Fruit fly (Drosophila melanogaster) whole organism, prepupa: ENCODE results near the gene CG34325.

ENCODE experiments used
- Blimp-1 ChIP-seq: fragments of 200-800 bp; sonication (Bioruptor generic); optimal IDR thresholded peaks from 3 replicates; lab custom pipeline; 2017; ENCODE audit warnings: missing biosample characterization, missing genetic modification characterization, mild to moderate bottlenecking, moderate library complexity, missing genetic modification reagents
- CG10631 ChIP-seq: fragments of 200-800 bp; sonication (Bioruptor generic); optimal IDR thresholded peaks from 2 replicates; lab custom pipeline; 2016; ENCODE audit warnings: missing biosample characterization, missing genetic modification characterization
- CG10669 ChIP-seq: fragments of 200-800 bp; sonication (Bioruptor generic); optimal IDR thresholded peaks from 3 replicates; lab custom pipeline; 2018; ENCODE audit warnings: missing biosample characterization, mild to moderate bottlenecking, missing genetic modification characterization, moderate library complexity
- CG11294 ChIP-seq: fragments of 200-800 bp; sonication (Bioruptor generic); IDR thresholded peaks from 2 replicates; pipeline ENCODE4 v1.3.6; 2022; ENCODE audit warnings: missing biosample characterization, missing genetic modification characterization
- CG11762 ChIP-seq: fragments of 200-800 bp; sonication (Bioruptor generic); optimal IDR thresholded peaks from 3 replicates; lab custom pipeline; 2016; ENCODE audit warnings: missing biosample characterization, missing genetic modification characterization; ENCODE audit not compliant: insufficient read depth
- CG11902 ChIP-seq: fragments of 200-800 bp; sonication (Bioruptor generic); optimal IDR thresholded peaks from 3 replicates; lab custom pipeline; 2016; ENCODE audit warnings: missing biosample characterization, missing genetic modification characterization
- CG15336 ChIP-seq: fragments of 200-800 bp; sonication (Bioruptor generic); IDR thresholded peaks from 2 replicates; pipeline ENCODE4 v1.3.6; 2022; ENCODE audit warnings: missing biosample characterization, missing genetic modification characterization
- CG1621 ChIP-seq: fragments of 200-800 bp; sonication (Bioruptor generic); optimal IDR thresholded peaks from 3 replicates; lab custom pipeline; 2018; ENCODE audit warnings: missing biosample characterization, mild to moderate bottlenecking, missing genetic modification characterization
- CG16779 ChIP-seq: fragments of 200-800 bp; sonication (Bioruptor generic); optimal IDR thresholded peaks from 3 replicates; lab custom pipeline; 2017; ENCODE audit warnings: missing biosample characterization, mild to moderate bottlenecking, missing genetic modification characterization
- CG3032 ChIP-seq: fragments of 200-800 bp; optimal IDR thresholded peaks from 2 replicates; lab custom pipeline; 2019; ENCODE audit warnings: missing biosample characterization, mild to moderate bottlenecking, missing genetic modification characterization, moderate library complexity
- CG32006 ChIP-seq: fragments of 200-800 bp; sonication (Bioruptor generic); optimal IDR thresholded peaks from 3 replicates; lab custom pipeline; 2017; ENCODE audit warnings: missing biosample characterization, mild to moderate bottlenecking, missing genetic modification characterization
- CG34406 ChIP-seq: fragments of 200-800 bp; sonication (Bioruptor generic); optimal IDR thresholded peaks from 3 replicates; lab custom pipeline; 2016; ENCODE audit warnings: missing biosample characterization, missing genetic modification characterization
- CG3919 ChIP-seq: fragments of 200-800 bp; sonication (Bioruptor generic); optimal IDR thresholded peaks from 3 replicates; lab custom pipeline; 2016; ENCODE audit warnings: missing biosample characterization, missing genetic modification characterization
- CG4318 ChIP-seq: fragments of 200-800 bp; sonication (Bioruptor generic); optimal IDR thresholded peaks from 3 replicates; lab custom pipeline; 2017; ENCODE audit warnings: missing biosample characterization, mild to moderate bottlenecking, missing genetic modification characterization
- CG6163 ChIP-seq: fragments of 200-800 bp; sonication (Bioruptor generic); IDR thresholded peaks from 3 replicates; pipeline ENCODE4 v1.3.6; 2022; ENCODE audit warnings: missing biosample characterization, missing genetic modification characterization
- CG6276 ChIP-seq: fragments of 200-800 bp; sonication (Bioruptor generic); optimal IDR thresholded peaks from 2 replicates; lab custom pipeline; 2017; ENCODE audit warnings: missing biosample characterization, mild to moderate bottlenecking, missing genetic modification characterization
- CG6792 ChIP-seq: fragments of 200-800 bp; sonication (Bioruptor generic); optimal IDR thresholded peaks from 3 replicates; lab custom pipeline; 2016; ENCODE audit warnings: missing biosample characterization, missing genetic modification characterization
- CG6808 ChIP-seq: fragments of 200-800 bp; sonication (Bioruptor generic); optimal IDR thresholded peaks from 3 replicates; lab custom pipeline; 2017; ENCODE audit warnings: missing biosample characterization, missing genetic modification characterization, mild to moderate bottlenecking, moderate library complexity, missing genetic modification reagents
- CG6854 ChIP-seq: fragments of 200-800 bp; sonication (Bioruptor generic); optimal IDR thresholded peaks from 2 replicates; lab custom pipeline; 2017; ENCODE audit warnings: missing biosample characterization, mild to moderate bottlenecking, missing genetic modification characterization
- CG7368 ChIP-seq: fragments of 200-800 bp; sonication (Bioruptor generic); optimal IDR thresholded peaks from 3 replicates; lab custom pipeline; 2016; ENCODE audit warnings: missing biosample characterization, missing genetic modification characterization
- CG8319 ChIP-seq: fragments of 200-800 bp; sonication (Bioruptor generic); optimal IDR thresholded peaks from 3 replicates; lab custom pipeline; 2016; ENCODE audit warnings: missing biosample characterization, missing genetic modification characterization
- CG8632 ChIP-seq: fragments of 200-800 bp; sonication (Bioruptor generic); optimal IDR thresholded peaks from 3 replicates; lab custom pipeline; 2016; ENCODE audit warnings: missing biosample characterization, missing genetic modification characterization
- Eip78C ChIP-seq: fragments of 200-800 bp; sonication (Bioruptor generic); peaks from one replicate; lab custom pipeline; 2016; ENCODE audit warnings: missing biosample characterization, missing genetic modification characterization
- Eip93F ChIP-seq: fragments of 200-800 bp; sonication (Bioruptor generic); optimal IDR thresholded peaks from 2 replicates; lab custom pipeline; 2016; ENCODE audit warnings: missing biosample characterization, mild to moderate bottlenecking, missing genetic modification characterization
- Ets96B ChIP-seq: fragments of 200-800 bp; optimal IDR thresholded peaks from 2 replicates; lab custom pipeline; 2019; ENCODE audit warnings: missing biosample characterization, mild to moderate bottlenecking, missing genetic modification characterization, moderate library complexity
- Hr38 ChIP-seq: sonication (Bioruptor generic); optimal IDR thresholded peaks from 2 replicates; lab custom pipeline; 2016; ENCODE audit warnings: missing biosample characterization, missing genetic modification characterization
- Hr39 ChIP-seq: fragments of 200-800 bp; sonication (Bioruptor generic); optimal IDR thresholded peaks from 2 replicates; lab custom pipeline; 2016; ENCODE audit warnings: missing biosample characterization, missing genetic modification characterization
- Hr4 ChIP-seq: fragments of 200-800 bp; sonication (Bioruptor generic); optimal IDR thresholded peaks from 3 replicates; lab custom pipeline; 2016; ENCODE audit warnings: missing biosample characterization, missing genetic modification characterization
- Lpt ChIP-seq: fragments of 200-800 bp; sonication (Bioruptor generic); optimal IDR thresholded peaks from 3 replicates; lab custom pipeline; 2016; ENCODE audit warnings: missing biosample characterization, missing genetic modification characterization
- Met ChIP-seq: fragments of 200-800 bp; sonication (Bioruptor generic); optimal IDR thresholded peaks from 3 replicates; lab custom pipeline; 2016; ENCODE audit warnings: missing biosample characterization, missing genetic modification characterization
- OdsH ChIP-seq: fragments of 200-800 bp; sonication (Bioruptor generic); optimal IDR thresholded peaks from 3 replicates; lab custom pipeline; 2016; ENCODE audit warnings: missing biosample characterization, missing genetic modification characterization
- Smox ChIP-seq: fragments of 200-800 bp; sonication (Bioruptor generic); optimal IDR thresholded peaks from 3 replicates; lab custom pipeline; 2016; ENCODE audit warnings: missing biosample characterization, missing genetic modification characterization
- Sox102F ChIP-seq: fragments of 200-800 bp; sonication (Bioruptor generic); optimal IDR thresholded peaks from 2 replicates; lab custom pipeline; 2016; ENCODE audit warnings: missing biosample characterization, mild to moderate bottlenecking, missing genetic modification characterization
- Sox14 ChIP-seq: fragments of 200-800 bp; sonication (Bioruptor generic); optimal IDR thresholded peaks from 3 replicates; lab custom pipeline; 2016; ENCODE audit warnings: missing biosample characterization, missing genetic modification characterization
- achi ChIP-seq: fragments of 200-800 bp; sonication (Bioruptor generic); optimal IDR thresholded peaks from 3 replicates; lab custom pipeline; 2016; ENCODE audit warnings: missing biosample characterization, missing genetic modification characterization
- acj6 ChIP-seq: fragments of 200-800 bp; sonication (Bioruptor generic); optimal IDR thresholded peaks from 3 replicates; lab custom pipeline; 2016; ENCODE audit warnings: missing biosample characterization, missing genetic modification characterization
- cyc ChIP-seq: fragments of 200-800 bp; sonication (Bioruptor generic); optimal IDR thresholded peaks from 3 replicates; lab custom pipeline; 2016; ENCODE audit warnings: missing biosample characterization, missing genetic modification characterization
- dsx ChIP-seq: fragments of 200-800 bp; optimal IDR thresholded peaks from 3 replicates; lab custom pipeline; 2019; ENCODE audit warnings: missing biosample characterization, mild to moderate bottlenecking, missing genetic modification characterization, moderate library complexity; ENCODE audit not compliant: poor library complexity, severe bottlenecking
- eg ChIP-seq: fragments of 200-800 bp; sonication (Bioruptor generic); IDR thresholded peaks from 3 replicates; pipeline ENCODE4 v1.3.6; 2022; ENCODE audit warnings: missing biosample characterization, missing genetic modification characterization
- esn ChIP-seq: fragments of 200-800 bp; sonication (Bioruptor generic); optimal IDR thresholded peaks from 2 replicates; lab custom pipeline; 2016; ENCODE audit warnings: missing biosample characterization, mild to moderate bottlenecking, missing genetic modification characterization, moderate library complexity
- fd59A ChIP-seq: fragments of 200-800 bp; sonication (Bioruptor generic); optimal IDR thresholded peaks from 2 replicates; lab custom pipeline; 2017; ENCODE audit warnings: missing biosample characterization, mild to moderate bottlenecking, missing genetic modification characterization, missing genetic modification reagents
- fd85E ChIP-seq: fragments of 200-800 bp; sonication (Bioruptor generic); optimal IDR thresholded peaks from 3 replicates; lab custom pipeline; 2016; ENCODE audit warnings: missing biosample characterization, missing genetic modification characterization
- lz ChIP-seq: fragments of 200-800 bp; sonication (Bioruptor generic); optimal IDR thresholded peaks from 3 replicates; lab custom pipeline; 2016; ENCODE audit warnings: missing biosample characterization, missing genetic modification characterization
- net ChIP-seq: fragments of 200-800 bp; sonication (Bioruptor generic); optimal IDR thresholded peaks from 3 replicates; lab custom pipeline; 2016; ENCODE audit warnings: missing biosample characterization, missing genetic modification characterization
- pdm3 ChIP-seq: fragments of 200-800 bp; sonication (Bioruptor generic); optimal IDR thresholded peaks from 3 replicates; lab custom pipeline; 2016; ENCODE audit warnings: missing biosample characterization, missing genetic modification characterization
- spab ChIP-seq: fragments of 200-800 bp; sonication (Bioruptor generic); optimal IDR thresholded peaks from 2 replicates; lab custom pipeline; 2017; ENCODE audit warnings: missing biosample characterization, mild to moderate bottlenecking, missing genetic modification characterization, missing genetic modification reagents
- ss ChIP-seq, 2 experiments: fragments of 200-800 bp; sonication (Bioruptor generic); optimal IDR thresholded peaks; 2 replicates in 1 of 2; 3 replicates in 1 of 2; lab custom pipeline; 2017 to 2018; ENCODE audit warnings: mild to moderate bottlenecking in 2 of 2, missing biosample characterization in 2 of 2, missing genetic modification characterization in 2 of 2, moderate library complexity in 1 of 2
- svp ChIP-seq: fragments of 200-800 bp; sonication (Bioruptor generic); peaks from one replicate; lab custom pipeline; 2016; ENCODE audit warnings: missing biosample characterization, missing genetic modification characterization
- topi ChIP-seq: fragments of 200-800 bp; sonication (Bioruptor generic); optimal IDR thresholded peaks from 3 replicates; lab custom pipeline; 2016; ENCODE audit warnings: missing biosample characterization, missing genetic modification characterization
- vri ChIP-seq: fragments of 200-800 bp; sonication (Bioruptor generic); optimal IDR thresholded peaks from 3 replicates; lab custom pipeline; 2016; ENCODE audit warnings: missing biosample characterization, mild to moderate bottlenecking, missing genetic modification characterization

The CG34325 gene

DNA sequence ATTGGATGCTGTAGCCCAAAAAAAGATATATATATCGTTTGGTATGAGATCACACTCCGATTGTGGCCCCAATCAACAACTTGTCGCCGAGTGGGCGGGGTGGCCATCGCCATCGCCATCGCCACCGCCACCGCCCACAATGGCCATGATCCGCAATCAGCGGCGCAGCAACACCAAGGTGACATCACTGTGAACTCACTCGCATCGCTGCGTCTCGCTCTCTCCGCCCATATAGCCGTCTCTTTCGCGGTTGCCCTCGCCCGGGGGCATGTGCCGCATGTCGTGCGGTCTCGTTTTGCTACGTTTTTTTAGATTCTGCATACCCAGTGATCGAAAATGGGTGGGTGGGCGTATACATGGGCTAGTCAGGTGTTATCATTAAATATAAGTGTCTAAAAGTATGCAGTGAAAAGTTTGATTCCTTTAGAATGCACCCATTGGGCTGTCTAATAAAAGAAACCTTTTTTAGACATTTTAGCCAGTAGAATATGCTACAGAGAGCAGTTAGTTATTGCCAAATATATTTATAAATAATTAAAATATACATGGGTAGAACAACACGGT, 45.7 kb upstream of the CG34325 start (continued):
- no peak for TF ChIP-seq Hr39 (GFP tag; lab: Kevin White, UChicago)
- TF ChIP-seq Met, result no peak
- 0 out of 3 replicates have a peak, but pooled peaks have one; percentile 16 for TF ChIP-seq CG6163
- TF ChIP-seq CG6808 (GFP tag; lab: Kevin White, UChicago), result no peak

DNA sequence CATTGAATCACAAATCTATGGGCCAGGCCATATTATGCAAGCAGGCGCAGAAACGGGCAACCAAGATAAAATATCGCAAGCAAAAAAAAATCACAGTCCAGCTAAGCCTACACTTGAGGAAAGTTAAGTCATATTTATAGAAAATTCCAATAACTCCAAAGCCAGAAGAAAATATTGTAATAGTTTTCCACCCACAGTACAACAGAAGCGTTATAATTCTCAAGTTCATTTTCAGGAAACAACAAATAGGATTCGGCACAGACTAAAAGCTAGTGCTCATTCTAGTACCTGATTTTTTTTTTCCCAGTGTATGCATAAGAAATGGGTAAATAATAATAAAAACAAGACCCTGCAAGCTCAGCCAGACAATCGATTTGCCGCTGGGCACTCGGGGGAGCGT, 44.6 kb upstream of the CG34325 start:
- no peak for TF ChIP-seq CG1621 (tag; lab: Kevin White, UChicago)
- no peak for TF ChIP-seq CG10669 (GFP tag; lab: Kevin White, UChicago)
- TF ChIP-seq spab, result no peak
- no peak for TF ChIP-seq Hr39 (GFP tag; lab: Kevin White, UChicago)
- TF ChIP-seq esn (GFP tag; lab: Kevin White, UChicago), result no peak
- TF ChIP-seq Ets96B, result peak; percentile 15
- TF ChIP-seq topi, result peak; percentile 1
- peak; percentile 63 for TF ChIP-seq Hr4
- TF ChIP-seq lz (GFP tag; lab: Kevin White, UChicago), result no peak
- TF ChIP-seq OdsH, result peak; percentile 54
- peak; percentile 47 for TF ChIP-seq achi (GFP tag; lab: Kevin White, UChicago)
- peak; percentile 42 for TF ChIP-seq CG10631 (GFP tag; lab: Kevin White, UChicago)
- TF ChIP-seq net (GFP tag; lab: Kevin White, UChicago), result no peak
- TF ChIP-seq CG3032 (tag; lab: Kevin White, UChicago), result peak; percentile 37
- peak; percentile 7 for TF ChIP-seq CG3919 (GFP tag; lab: Kevin White, UChicago)
- no peak for TF ChIP-seq CG6276 (GFP tag; lab: Kevin White, UChicago)
- TF ChIP-seq fd59A (GFP tag; lab: Kevin White, UChicago), result peak; percentile 2
- no peak for TF ChIP-seq CG34406 (GFP tag; lab: Kevin White, UChicago)
- no peak for TF ChIP-seq Hr38 (GFP tag; lab: Kevin White, UChicago)
- no peak for TF ChIP-seq CG6854 (GFP tag; lab: Kevin White, UChicago)
- TF ChIP-seq CG11762 (GFP tag; lab: Kevin White, UChicago), result no peak
- TF ChIP-seq pdm3 (GFP tag; lab: Kevin White, UChicago), result peak; percentile 50
- no peak for TF ChIP-seq cyc (GFP tag; lab: Kevin White, UChicago)
- TF ChIP-seq Eip78C (GFP tag; lab: Kevin White, UChicago), result peak; percentile 84
- no peak for TF ChIP-seq CG7368 (GFP tag; lab: Kevin White, UChicago)
- TF ChIP-seq Sox14 (GFP tag; lab: Kevin White, UChicago), result peak; percentile 30
- TF ChIP-seq CG11294, result no peak
- peak; percentile 7 for TF ChIP-seq Smox (GFP tag; lab: Kevin White, UChicago)
- TF ChIP-seq CG15336 (GFP tag; lab: Robert Waterston, UW), result peak; percentile 65; the same call in 1 of the 2 replicates
- TF ChIP-seq svp (GFP tag; lab: Kevin White, UChicago), result no peak
- peak in 1 of 2 experiments; percentile 24 for TF ChIP-seq ss (GFP tag; optimal IDR thresholded peaks at IDR 0.05; lab: Kevin White, UChicago)
- no peak for TF ChIP-seq fd85E (GFP tag; lab: Kevin White, UChicago)
- 0 out of 3 replicates have a peak, but pooled peaks have one; percentile 38 for TF ChIP-seq eg (GFP tag; lab: Robert Waterston, UW)
- TF ChIP-seq dsx (GFP tag; lab: Kevin White, UChicago), result peak; percentile 4
- no peak for TF ChIP-seq CG8319 (GFP tag; lab: Kevin White, UChicago)
- TF ChIP-seq CG4318 (GFP tag; lab: Kevin White, UChicago), result no peak
- no peak for TF ChIP-seq Sox102F (GFP tag; lab: Kevin White, UChicago)
- TF ChIP-seq Blimp-1 (GFP tag; lab: Kevin White, UChicago), result no peak
- TF ChIP-seq acj6 (GFP tag; lab: Kevin White, UChicago), result peak; percentile 40
- peak; percentile 56 for TF ChIP-seq Lpt (GFP tag; lab: Kevin White, UChicago)
- peak; percentile 55 for TF ChIP-seq CG32006 (GFP tag; lab: Kevin White, UChicago)
- TF ChIP-seq CG8632, result peak; percentile 30
- no peak for TF ChIP-seq Eip93F (GFP tag; lab: Kevin White, UChicago)
- TF ChIP-seq CG6792 (GFP tag; lab: Kevin White, UChicago), result peak; percentile 13
- no peak for TF ChIP-seq CG11902 (GFP tag; lab: Kevin White, UChicago)
- TF ChIP-seq CG16779 (tag; lab: Kevin White, UChicago), result no peak
- TF ChIP-seq vri (GFP tag; lab: Kevin White, UChicago), result no peak
